Fruit fly (Drosophila melanogaster) whole organism, embryonic: Measurements from ENCODE around the gene CheB93b.

ENCODE experiments used
- C15 ChIP-seq: fragments of 200-800 bp; sonication (Bioruptor generic); IDR thresholded peaks from 3 replicates; pipeline ENCODE4 v1.3.6; 2022; ENCODE audit warnings: missing biosample characterization, missing genetic modification characterization
- CG11093 ChIP-seq: fragments of 200-800 bp; sonication (Bioruptor generic); IDR thresholded peaks from 3 replicates; pipeline ENCODE4 v1.3.6; 2022; ENCODE audit warnings: missing biosample characterization, missing genetic modification characterization
- CG11696 ChIP-seq: fragments of 200-800 bp; sonication (Bioruptor generic); IDR thresholded peaks from 2 replicates; pipeline ENCODE4 v1.3.6; 2022; ENCODE audit warnings: missing biosample characterization, missing genetic modification characterization
- CG12155 ChIP-seq: fragments of 200-800 bp; sonication (Bioruptor generic); optimal IDR thresholded peaks from 3 replicates; lab custom pipeline; 2016; ENCODE audit warnings: missing biosample characterization, missing genetic modification characterization
- CG12299 ChIP-seq: fragments of 200-800 bp; sonication (Bioruptor generic); optimal IDR thresholded peaks from 2 replicates; lab custom pipeline; 2018; ENCODE audit warnings: missing biosample characterization, mild to moderate bottlenecking, missing genetic modification characterization
- CG13123 ChIP-seq: fragments of 200-800 bp; sonication (Bioruptor generic); optimal IDR thresholded peaks from 2 replicates; lab custom pipeline; 2016; ENCODE audit warnings: missing biosample characterization, missing genetic modification characterization
- CG14860 ChIP-seq: fragments of 200-800 bp; sonication (Bioruptor generic); IDR thresholded peaks from 3 replicates; pipeline ENCODE4 v1.3.6; 2022; ENCODE audit warnings: missing biosample characterization, missing genetic modification characterization; ENCODE audit not compliant: partially characterized antibody
- CG15601 ChIP-seq: fragments of 200-800 bp; sonication (Bioruptor generic); optimal IDR thresholded peaks from 3 replicates; lab custom pipeline; 2019; ENCODE audit warnings: missing biosample characterization, mild to moderate bottlenecking, missing genetic modification characterization, moderate library complexity
- CG16813 ChIP-seq: fragments of 200-800 bp; sonication (Bioruptor generic); IDR thresholded peaks from 3 replicates; pipeline ENCODE4 v1.3.6; 2022; ENCODE audit warnings: missing biosample characterization, missing genetic modification characterization; ENCODE audit not compliant: partially characterized antibody
- CG16863 ChIP-seq: fragments of 200-800 bp; sonication (Bioruptor generic); optimal IDR thresholded peaks from 3 replicates; lab custom pipeline; 2016; ENCODE audit warnings: missing biosample characterization, missing genetic modification characterization
- CG17612 ChIP-seq: fragments of 200-800 bp; sonication (Bioruptor generic); IDR thresholded peaks from 2 replicates; pipeline ENCODE4 v1.3.6; 2022; ENCODE audit warnings: missing biosample characterization, missing genetic modification characterization
- CG2116 ChIP-seq: fragments of 200-800 bp; sonication (Bioruptor generic); optimal IDR thresholded peaks from 3 replicates; lab custom pipeline; 2018; ENCODE audit warnings: missing biosample characterization, mild to moderate bottlenecking, missing genetic modification characterization
- CG2202 ChIP-seq: fragments of 200-800 bp; sonication (Bioruptor generic); optimal IDR thresholded peaks from 2 replicates; lab custom pipeline; 2018; ENCODE audit warnings: missing biosample characterization, mild to moderate bottlenecking, missing genetic modification characterization
- CG30020 ChIP-seq: fragments of 200-800 bp; optimal IDR thresholded peaks from 2 replicates; lab custom pipeline; 2019; ENCODE audit warnings: missing biosample characterization, mild to moderate bottlenecking, missing genetic modification characterization, moderate library complexity
- CG31388 ChIP-seq: fragments of 200-800 bp; sonication (Bioruptor generic); optimal IDR thresholded peaks from 2 replicates; lab custom pipeline; 2016; ENCODE audit warnings: missing biosample characterization, missing genetic modification characterization
- CG3407 ChIP-seq: fragments of 200-800 bp; sonication (Bioruptor generic); optimal IDR thresholded peaks from 2 replicates; lab custom pipeline; 2018; ENCODE audit warnings: missing biosample characterization, mild to moderate bottlenecking, missing genetic modification characterization
- CG4360 ChIP-seq: fragments of 200-800 bp; sonication (Bioruptor generic); IDR thresholded peaks from 2 replicates; pipeline ENCODE4 v1.3.6; 2022; ENCODE audit warnings: missing biosample characterization, missing genetic modification characterization
- CG4617 ChIP-seq: fragments of 200-800 bp; sonication (Bioruptor generic); optimal IDR thresholded peaks from 3 replicates; lab custom pipeline; 2016; ENCODE audit warnings: missing biosample characterization, missing genetic modification characterization, borderline replicate concordance
- CG6765 ChIP-seq: fragments of 200-800 bp; sonication (Bioruptor generic); optimal IDR thresholded peaks from 3 replicates; lab custom pipeline; 2017; ENCODE audit warnings: missing biosample characterization, mild to moderate bottlenecking, missing genetic modification characterization
- CG7372 ChIP-seq: fragments of 200-800 bp; sonication (Bioruptor generic); IDR thresholded peaks from 2 replicates; pipeline ENCODE4 v1.3.6; 2022; ENCODE audit warnings: missing biosample characterization, missing genetic modification characterization
- CG7987 ChIP-seq: fragments of 200-800 bp; sonication (Bioruptor generic); optimal IDR thresholded peaks from 2 replicates; lab custom pipeline; 2018; ENCODE audit warnings: missing biosample characterization, mild to moderate bottlenecking, missing genetic modification characterization, moderate library complexity
- CG8478 ChIP-seq: fragments of >200 bp; optimal IDR thresholded peaks from 2 replicates; lab custom pipeline; 2018
- CG9437 ChIP-seq: fragments of 200-800 bp; sonication (Bioruptor generic); optimal IDR thresholded peaks from 2 replicates; lab custom pipeline; 2018; ENCODE audit warnings: missing biosample characterization, mild to moderate bottlenecking, missing genetic modification characterization
- CG9609 ChIP-seq: fragments of 200-800 bp; sonication (Bioruptor generic); optimal IDR thresholded peaks from 3 replicates; lab custom pipeline; 2016; ENCODE audit warnings: missing biosample characterization, missing genetic modification characterization
- Camta ChIP-seq: fragments of 200-800 bp; sonication (Bioruptor generic); optimal IDR thresholded peaks from 2 replicates; lab custom pipeline; 2016; ENCODE audit warnings: missing biosample characterization, missing genetic modification characterization
- Fer3 ChIP-seq: fragments of 200-800 bp; sonication (Bioruptor generic); optimal IDR thresholded peaks from 2 replicates; lab custom pipeline; 2018; ENCODE audit warnings: missing biosample characterization, mild to moderate bottlenecking, missing genetic modification characterization, moderate library complexity
- GATAe ChIP-seq: fragments of 200-800 bp; sonication (Bioruptor generic); conservative IDR thresholded peaks from 2 replicates; pipeline ENCODE4 v1.3.6; 2022; ENCODE audit warnings: missing biosample characterization, missing genetic modification characterization
- H2.0 ChIP-seq: fragments of 200-800 bp; sonication (Bioruptor generic); IDR thresholded peaks from 2 replicates; pipeline ENCODE4 v1.3.6; 2022; ENCODE audit warnings: missing biosample characterization, missing genetic modification characterization
- Mad ChIP-seq: fragments of 200-800 bp; sonication (Bioruptor generic); optimal IDR thresholded peaks from 2 replicates; lab custom pipeline; 2016; ENCODE audit warnings: missing biosample characterization, missing genetic modification characterization
- Neu2 ChIP-seq: fragments of 200-800 bp; sonication (Bioruptor generic); optimal IDR thresholded peaks from 3 replicates; lab custom pipeline; 2016; ENCODE audit warnings: missing biosample characterization, missing genetic modification characterization, borderline replicate concordance
- Nf-YA ChIP-seq: fragments of 200-800 bp; sonication (Bioruptor generic); IDR thresholded peaks from 2 replicates; pipeline ENCODE4 v1.3.6; 2022; ENCODE audit warnings: missing biosample characterization, missing genetic modification characterization
- PHDP ChIP-seq: fragments of 200-800 bp; sonication (Bioruptor generic); optimal IDR thresholded peaks from 3 replicates; lab custom pipeline; 2018; ENCODE audit warnings: missing biosample characterization, mild to moderate bottlenecking, missing genetic modification characterization, moderate library complexity
- Sox102F ChIP-seq: fragments of 200-800 bp; sonication (Bioruptor generic); optimal IDR thresholded peaks from 2 replicates; lab custom pipeline; 2018; ENCODE audit warnings: missing biosample characterization, mild to moderate bottlenecking, missing genetic modification characterization, moderate library complexity
- Vsx1 ChIP-seq: fragments of 200-800 bp; sonication (Bioruptor generic); optimal IDR thresholded peaks from 2 replicates; lab custom pipeline; 2017; ENCODE audit warnings: missing biosample characterization, mild to moderate bottlenecking, missing genetic modification characterization, missing genetic modification reagents
- ara ChIP-seq: fragments of 200-800 bp; sonication (Bioruptor generic); IDR thresholded peaks from 2 replicates; pipeline ENCODE4 v1.3.6; 2022; ENCODE audit warnings: missing biosample characterization, missing genetic modification characterization
- ato ChIP-seq: fragments of 200-800 bp; sonication (Bioruptor generic); IDR thresholded peaks from 2 replicates; pipeline ENCODE4 v1.3.6; 2022; ENCODE audit warnings: missing biosample characterization, missing genetic modification characterization; ENCODE audit not compliant: partially characterized antibody
- corto ChIP-seq: fragments of 200-800 bp; sonication (Bioruptor generic); optimal IDR thresholded peaks from 2 replicates; lab custom pipeline; 2016; ENCODE audit warnings: missing biosample characterization, mild to moderate bottlenecking, missing genetic modification characterization, moderate library complexity
- crc ChIP-seq: fragments of 200-800 bp; sonication (Bioruptor generic); optimal IDR thresholded peaks from 2 replicates; lab custom pipeline; 2016; ENCODE audit warnings: missing biosample characterization, missing genetic modification characterization
- danr ChIP-seq: fragments of 200-800 bp; sonication (Bioruptor generic); IDR thresholded peaks from 2 replicates; pipeline ENCODE4 v1.3.6; 2022; ENCODE audit warnings: missing biosample characterization, missing genetic modification characterization
- dysf ChIP-seq: fragments of 200-800 bp; sonication (Bioruptor generic); IDR thresholded peaks from 3 replicates; pipeline ENCODE4 v1.3.6; 2022; ENCODE audit warnings: missing biosample characterization, missing genetic modification characterization
- en ChIP-seq: fragments of 200-800 bp; sonication (Bioruptor generic); optimal IDR thresholded peaks from 2 replicates; lab custom pipeline; 2016; ENCODE audit warnings: missing biosample characterization, missing genetic modification characterization
- gcm2 ChIP-seq: fragments of 200-800 bp; sonication (Bioruptor generic); optimal IDR thresholded peaks from 2 replicates; lab custom pipeline; 2016; ENCODE audit warnings: missing biosample characterization, missing genetic modification characterization
- jigr1 ChIP-seq: fragments of 200-800 bp; sonication (Bioruptor generic); IDR thresholded peaks from 3 replicates; pipeline ENCODE4 v1.3.6; 2022; ENCODE audit warnings: missing biosample characterization, missing genetic modification characterization
- lilli ChIP-seq: fragments of 200-800 bp; sonication (Bioruptor generic); optimal IDR thresholded peaks from 3 replicates; lab custom pipeline; 2016; ENCODE audit warnings: missing biosample characterization, missing genetic modification characterization
- maf-S ChIP-seq: fragments of 200-800 bp; sonication (Bioruptor generic); optimal IDR thresholded peaks from 2 replicates; lab custom pipeline; 2016; ENCODE audit warnings: missing biosample characterization, missing genetic modification characterization
- odd ChIP-seq: fragments of 200-800 bp; sonication (Bioruptor generic); optimal IDR thresholded peaks from 2 replicates; lab custom pipeline; 2017; ENCODE audit warnings: missing biosample characterization, mild to moderate bottlenecking, missing genetic modification characterization
- onecut ChIP-seq: fragments of 200-800 bp; sonication (Bioruptor generic); IDR thresholded peaks from 2 replicates; pipeline ENCODE4 v1.3.6; 2022; ENCODE audit warnings: missing biosample characterization, missing genetic modification characterization
- peb ChIP-seq: fragments of 200-800 bp; sonication (Bioruptor generic); IDR thresholded peaks from 2 replicates; pipeline ENCODE4 v1.3.6; 2022; ENCODE audit warnings: missing biosample characterization, missing genetic modification characterization
- sd ChIP-seq: fragments of 200-800 bp; sonication (Bioruptor generic); optimal IDR thresholded peaks from 3 replicates; lab custom pipeline; 2018; ENCODE audit warnings: missing biosample characterization, mild to moderate bottlenecking, missing genetic modification characterization, moderate library complexity
- sna ChIP-seq: fragments of 200-800 bp; sonication (Bioruptor generic); IDR thresholded peaks from 2 replicates; pipeline ENCODE4 v1.3.6; 2022; ENCODE audit warnings: missing biosample characterization, missing genetic modification characterization; ENCODE audit not compliant: partially characterized antibody
- sug ChIP-seq: fragments of 200-800 bp; optimal IDR thresholded peaks from 2 replicates; lab custom pipeline; 2019; ENCODE audit warnings: missing biosample characterization, mild to moderate bottlenecking, missing genetic modification characterization, moderate library complexity
- yki ChIP-seq: fragments of >200 bp; optimal IDR thresholded peaks from 3 replicates; lab custom pipeline; 2018

The CheB93b gene

dm6 chr3R:21365262-21365661 lies 43.7 kb upstream of the CheB93b start (continued):
- TF ChIP-seq CG12155 (GFP tag; lab: Kevin White, UChicago): peak; percentile 96
- peak; percentile 92 for TF ChIP-seq sd
- TF ChIP-seq Neu2 (GFP tag; lab: Kevin White, UChicago): peak; percentile 49
- TF ChIP-seq PHDP (tag; lab: Kevin White, UChicago): peak; percentile 94
- peak; percentile 85 for TF ChIP-seq H2.0 (GFP tag; lab: Robert Waterston, UW)
- TF ChIP-seq CG6765 (GFP tag; lab: Kevin White, UChicago): peak; percentile 82
- TF ChIP-seq Sox102F (GFP tag; lab: Kevin White, UChicago): no peak
- TF ChIP-seq CG16813 (GFP tag; lab: Robert Waterston, UW): no peak
- peak; percentile 63 for TF ChIP-seq Vsx1 (GFP tag; lab: Kevin White, UChicago)
- peak; percentile 81 for TF ChIP-seq CG2202 (tag; lab: Kevin White, UChicago)
- TF ChIP-seq CG7372 (GFP tag; lab: Robert Waterston, UW): peak; percentile 94
- TF ChIP-seq CG8478 (lab: Kevin White, UChicago): no peak
- TF ChIP-seq CG4617 (GFP tag; lab: Kevin White, UChicago): peak; percentile 98
- TF ChIP-seq CG9437: peak; percentile 91
- TF ChIP-seq Camta (GFP tag; lab: Kevin White, UChicago): peak; percentile 91
- peak; percentile 57 for TF ChIP-seq CG4360 (GFP tag; lab: Robert Waterston, UW)
- peak; percentile 84 for TF ChIP-seq CG7987
- peak; percentile 93 for TF ChIP-seq CG15601 (tag; lab: Kevin White, UChicago)
- TF ChIP-seq jigr1: peak; percentile 91
- TF ChIP-seq CG2116 (GFP tag; lab: Kevin White, UChicago): peak; percentile 93
- peak; percentile 79 for TF ChIP-seq corto (GFP tag; lab: Kevin White, UChicago)
- TF ChIP-seq CG14860: no peak
- TF ChIP-seq crc (GFP tag; lab: Kevin White, UChicago): peak; percentile 79
- TF ChIP-seq en (GFP tag; lab: Kevin White, UChicago): peak; percentile 69
- TF ChIP-seq maf-S (GFP tag; lab: Kevin White, UChicago): peak; percentile 91
- TF ChIP-seq sna (GFP tag; lab: Robert Waterston, UW): no peak
- no peak for TF ChIP-seq yki (lab: Kevin White, UChicago)
- TF ChIP-seq Mad (GFP tag; lab: Kevin White, UChicago): peak; percentile 96
- TF ChIP-seq CG3407 (GFP tag; lab: Kevin White, UChicago): peak; percentile 82
- TF ChIP-seq CG16863 (GFP tag; lab: Kevin White, UChicago): peak; percentile 88
- peak; percentile 80 for TF ChIP-seq gcm2 (GFP tag; lab: Kevin White, UChicago)
- TF ChIP-seq CG12299 (tag; lab: Kevin White, UChicago): peak; percentile 95
- TF ChIP-seq lilli (GFP tag; lab: Kevin White, UChicago): peak; percentile 98
- peak; percentile 74 for TF ChIP-seq CG11696
- TF ChIP-seq Fer3 (tag; lab: Kevin White, UChicago): peak; percentile 95
- peak; percentile 89 for TF ChIP-seq CG31388 (GFP tag; lab: Kevin White, UChicago)
- TF ChIP-seq CG30020 (tag; lab: Kevin White, UChicago): peak; percentile 90
- TF ChIP-seq ara (GFP tag; lab: Robert Waterston, UW): peak; percentile 83
- TF ChIP-seq GATAe (GFP tag; lab: Robert Waterston, UW): peak; percentile 82
- TF ChIP-seq dysf (GFP tag; lab: Robert Waterston, UW): peak; percentile 97
- peak; percentile 96 for TF ChIP-seq CG11093
- TF ChIP-seq odd (GFP tag; lab: Kevin White, UChicago): peak; percentile 92
- peak; percentile 85 for TF ChIP-seq peb
- TF ChIP-seq CG17612 (GFP tag; lab: Robert Waterston, UW): peak; percentile 84
- peak; percentile 89 for TF ChIP-seq CG13123 (GFP tag; lab: Kevin White, UChicago)
- TF ChIP-seq C15 (GFP tag; lab: Robert Waterston, UW): peak; percentile 75; the same call in 2 of the 3 replicates
- TF ChIP-seq onecut (GFP tag; lab: Robert Waterston, UW): peak; percentile 82
- TF ChIP-seq ato (GFP tag; lab: Robert Waterston, UW): no peak
- TF ChIP-seq CG9609 (GFP tag; lab: Kevin White, UChicago): peak; percentile 92
- TF ChIP-seq sug (tag; lab: Kevin White, UChicago): peak; percentile 98
- TF ChIP-seq danr (GFP tag; lab: Robert Waterston, UW): peak; percentile 90
- peak; percentile 83 for TF ChIP-seq Nf-YA (GFP tag; lab: Robert Waterston, UW)
